Fruit fly (Drosophila melanogaster) whole organism, prepupa: Measurements from ENCODE around the gene CG43255.
A peak's percentile ranks its signal among the peaks of the same experiment; 100 is the strongest.

ENCODE experiments used
- CG10669 ChIP-seq: fragments of 200-800 bp; sonication (Bioruptor generic); optimal IDR thresholded peaks from 3 replicates; lab custom pipeline; 2018; ENCODE audit warnings: missing biosample characterization, mild to moderate bottlenecking, missing genetic modification characterization, moderate library complexity
- CG11294 ChIP-seq: fragments of 200-800 bp; sonication (Bioruptor generic); IDR thresholded peaks from 2 replicates; pipeline ENCODE4 v1.3.6; 2022; ENCODE audit warnings: missing biosample characterization, missing genetic modification characterization
- CG11762 ChIP-seq: fragments of 200-800 bp; sonication (Bioruptor generic); optimal IDR thresholded peaks from 3 replicates; lab custom pipeline; 2016; ENCODE audit warnings: missing biosample characterization, missing genetic modification characterization; ENCODE audit not compliant: insufficient read depth
- CG11902 ChIP-seq: fragments of 200-800 bp; sonication (Bioruptor generic); optimal IDR thresholded peaks from 3 replicates; lab custom pipeline; 2016; ENCODE audit warnings: missing biosample characterization, missing genetic modification characterization
- CG3032 ChIP-seq: fragments of 200-800 bp; optimal IDR thresholded peaks from 2 replicates; lab custom pipeline; 2019; ENCODE audit warnings: missing biosample characterization, mild to moderate bottlenecking, missing genetic modification characterization, moderate library complexity
- CG31627 ChIP-seq: fragments of 200-800 bp; sonication (Bioruptor generic); optimal IDR thresholded peaks from 3 replicates; lab custom pipeline; 2016; ENCODE audit warnings: missing biosample characterization, missing genetic modification characterization
- CG32006 ChIP-seq: fragments of 200-800 bp; sonication (Bioruptor generic); optimal IDR thresholded peaks from 3 replicates; lab custom pipeline; 2017; ENCODE audit warnings: missing biosample characterization, mild to moderate bottlenecking, missing genetic modification characterization
- CG34406 ChIP-seq: fragments of 200-800 bp; sonication (Bioruptor generic); optimal IDR thresholded peaks from 3 replicates; lab custom pipeline; 2016; ENCODE audit warnings: missing biosample characterization, missing genetic modification characterization
- CG3919 ChIP-seq: fragments of 200-800 bp; sonication (Bioruptor generic); optimal IDR thresholded peaks from 3 replicates; lab custom pipeline; 2016; ENCODE audit warnings: missing biosample characterization, missing genetic modification characterization
- CG6163 ChIP-seq: fragments of 200-800 bp; sonication (Bioruptor generic); IDR thresholded peaks from 3 replicates; pipeline ENCODE4 v1.3.6; 2022; ENCODE audit warnings: missing biosample characterization, missing genetic modification characterization
- CG6276 ChIP-seq: fragments of 200-800 bp; sonication (Bioruptor generic); optimal IDR thresholded peaks from 2 replicates; lab custom pipeline; 2017; ENCODE audit warnings: missing biosample characterization, mild to moderate bottlenecking, missing genetic modification characterization
- CG6808 ChIP-seq: fragments of 200-800 bp; sonication (Bioruptor generic); optimal IDR thresholded peaks from 3 replicates; lab custom pipeline; 2017; ENCODE audit warnings: missing biosample characterization, missing genetic modification characterization, mild to moderate bottlenecking, moderate library complexity, missing genetic modification reagents
- CG6854 ChIP-seq: fragments of 200-800 bp; sonication (Bioruptor generic); optimal IDR thresholded peaks from 2 replicates; lab custom pipeline; 2017; ENCODE audit warnings: missing biosample characterization, mild to moderate bottlenecking, missing genetic modification characterization
- CG7368 ChIP-seq: fragments of 200-800 bp; sonication (Bioruptor generic); optimal IDR thresholded peaks from 3 replicates; lab custom pipeline; 2016; ENCODE audit warnings: missing biosample characterization, missing genetic modification characterization
- CG8119 ChIP-seq: fragments of 200-800 bp; sonication (Bioruptor generic); IDR thresholded peaks from 3 replicates; pipeline ENCODE4 v1.3.6; 2022; ENCODE audit warnings: missing biosample characterization, missing genetic modification characterization
- CG8632 ChIP-seq: fragments of 200-800 bp; sonication (Bioruptor generic); optimal IDR thresholded peaks from 3 replicates; lab custom pipeline; 2016; ENCODE audit warnings: missing biosample characterization, missing genetic modification characterization
- CG9139 ChIP-seq: fragments of 200-800 bp; sonication (Bioruptor generic); optimal IDR thresholded peaks from 3 replicates; lab custom pipeline; 2017; ENCODE audit warnings: missing biosample characterization, mild to moderate bottlenecking, missing genetic modification characterization
- Eip75B ChIP-seq: fragments of 200-800 bp; sonication (Bioruptor generic); optimal IDR thresholded peaks from 3 replicates; lab custom pipeline; 2016; ENCODE audit warnings: missing biosample characterization, missing genetic modification characterization
- Eip78C ChIP-seq: fragments of 200-800 bp; sonication (Bioruptor generic); peaks from one replicate; lab custom pipeline; 2016; ENCODE audit warnings: missing biosample characterization, missing genetic modification characterization
- Eip93F ChIP-seq: fragments of 200-800 bp; sonication (Bioruptor generic); optimal IDR thresholded peaks from 2 replicates; lab custom pipeline; 2016; ENCODE audit warnings: missing biosample characterization, mild to moderate bottlenecking, missing genetic modification characterization
- Ets21C ChIP-seq: fragments of 200-800 bp; sonication (Bioruptor generic); optimal IDR thresholded peaks from 3 replicates; lab custom pipeline; 2016; ENCODE audit warnings: missing biosample characterization, missing genetic modification characterization
- Hr38 ChIP-seq: sonication (Bioruptor generic); optimal IDR thresholded peaks from 2 replicates; lab custom pipeline; 2016; ENCODE audit warnings: missing biosample characterization, missing genetic modification characterization
- Hr39 ChIP-seq: fragments of 200-800 bp; sonication (Bioruptor generic); optimal IDR thresholded peaks from 2 replicates; lab custom pipeline; 2016; ENCODE audit warnings: missing biosample characterization, missing genetic modification characterization
- Hr4 ChIP-seq: fragments of 200-800 bp; sonication (Bioruptor generic); optimal IDR thresholded peaks from 3 replicates; lab custom pipeline; 2016; ENCODE audit warnings: missing biosample characterization, missing genetic modification characterization
- Lpt ChIP-seq: fragments of 200-800 bp; sonication (Bioruptor generic); optimal IDR thresholded peaks from 3 replicates; lab custom pipeline; 2016; ENCODE audit warnings: missing biosample characterization, missing genetic modification characterization
- Met ChIP-seq: fragments of 200-800 bp; sonication (Bioruptor generic); optimal IDR thresholded peaks from 3 replicates; lab custom pipeline; 2016; ENCODE audit warnings: missing biosample characterization, missing genetic modification characterization
- OdsH ChIP-seq: fragments of 200-800 bp; sonication (Bioruptor generic); optimal IDR thresholded peaks from 3 replicates; lab custom pipeline; 2016; ENCODE audit warnings: missing biosample characterization, missing genetic modification characterization
- Sox102F ChIP-seq: fragments of 200-800 bp; sonication (Bioruptor generic); optimal IDR thresholded peaks from 2 replicates; lab custom pipeline; 2016; ENCODE audit warnings: missing biosample characterization, mild to moderate bottlenecking, missing genetic modification characterization
- Sox14 ChIP-seq: fragments of 200-800 bp; sonication (Bioruptor generic); optimal IDR thresholded peaks from 3 replicates; lab custom pipeline; 2016; ENCODE audit warnings: missing biosample characterization, missing genetic modification characterization
- Sox15 ChIP-seq: fragments of 200-800 bp; sonication (Bioruptor generic); optimal IDR thresholded peaks from 3 replicates; lab custom pipeline; 2016; ENCODE audit warnings: missing biosample characterization, missing genetic modification characterization
- achi ChIP-seq: fragments of 200-800 bp; sonication (Bioruptor generic); optimal IDR thresholded peaks from 3 replicates; lab custom pipeline; 2016; ENCODE audit warnings: missing biosample characterization, missing genetic modification characterization
- acj6 ChIP-seq: fragments of 200-800 bp; sonication (Bioruptor generic); optimal IDR thresholded peaks from 3 replicates; lab custom pipeline; 2016; ENCODE audit warnings: missing biosample characterization, missing genetic modification characterization
- cyc ChIP-seq: fragments of 200-800 bp; sonication (Bioruptor generic); optimal IDR thresholded peaks from 3 replicates; lab custom pipeline; 2016; ENCODE audit warnings: missing biosample characterization, missing genetic modification characterization
- dac ChIP-seq: fragments of 200-800 bp; sonication (Bioruptor generic); optimal IDR thresholded peaks from 2 replicates; lab custom pipeline; 2017; ENCODE audit warnings: missing biosample characterization, mild to moderate bottlenecking, missing genetic modification characterization
- dsx ChIP-seq: fragments of 200-800 bp; optimal IDR thresholded peaks from 3 replicates; lab custom pipeline; 2019; ENCODE audit warnings: missing biosample characterization, mild to moderate bottlenecking, missing genetic modification characterization, moderate library complexity; ENCODE audit not compliant: poor library complexity, severe bottlenecking
- eg ChIP-seq: fragments of 200-800 bp; sonication (Bioruptor generic); IDR thresholded peaks from 3 replicates; pipeline ENCODE4 v1.3.6; 2022; ENCODE audit warnings: missing biosample characterization, missing genetic modification characterization
- esn ChIP-seq: fragments of 200-800 bp; sonication (Bioruptor generic); optimal IDR thresholded peaks from 2 replicates; lab custom pipeline; 2016; ENCODE audit warnings: missing biosample characterization, mild to moderate bottlenecking, missing genetic modification characterization, moderate library complexity
- fd59A ChIP-seq: fragments of 200-800 bp; sonication (Bioruptor generic); optimal IDR thresholded peaks from 2 replicates; lab custom pipeline; 2017; ENCODE audit warnings: missing biosample characterization, mild to moderate bottlenecking, missing genetic modification characterization, missing genetic modification reagents
- fkh ChIP-seq: fragments of 200-800 bp; sonication (Bioruptor generic); optimal IDR thresholded peaks from 3 replicates; lab custom pipeline; 2017; ENCODE audit warnings: missing biosample characterization, mild to moderate bottlenecking, missing genetic modification characterization, moderate library complexity
- lz ChIP-seq: fragments of 200-800 bp; sonication (Bioruptor generic); optimal IDR thresholded peaks from 3 replicates; lab custom pipeline; 2016; ENCODE audit warnings: missing biosample characterization, missing genetic modification characterization
- net ChIP-seq: fragments of 200-800 bp; sonication (Bioruptor generic); optimal IDR thresholded peaks from 3 replicates; lab custom pipeline; 2016; ENCODE audit warnings: missing biosample characterization, missing genetic modification characterization
- pdm3 ChIP-seq: fragments of 200-800 bp; sonication (Bioruptor generic); optimal IDR thresholded peaks from 3 replicates; lab custom pipeline; 2016; ENCODE audit warnings: missing biosample characterization, missing genetic modification characterization
- salr ChIP-seq, 2 experiments: fragments of 200-800 bp; sonication (Bioruptor generic); optimal IDR thresholded peaks; 3 replicates each; lab custom pipeline; 2016 to 2018; ENCODE audit warnings: missing biosample characterization in 2 of 2, missing genetic modification characterization in 2 of 2, mild to moderate bottlenecking in 1 of 2
- spab ChIP-seq: fragments of 200-800 bp; sonication (Bioruptor generic); optimal IDR thresholded peaks from 2 replicates; lab custom pipeline; 2017; ENCODE audit warnings: missing biosample characterization, mild to moderate bottlenecking, missing genetic modification characterization, missing genetic modification reagents
- ss ChIP-seq, 2 experiments: fragments of 200-800 bp; sonication (Bioruptor generic); optimal IDR thresholded peaks; 2 replicates in 1 of 2; 3 replicates in 1 of 2; lab custom pipeline; 2017 to 2018; ENCODE audit warnings: mild to moderate bottlenecking in 2 of 2, missing biosample characterization in 2 of 2, missing genetic modification characterization in 2 of 2, moderate library complexity in 1 of 2
- svp ChIP-seq: fragments of 200-800 bp; sonication (Bioruptor generic); peaks from one replicate; lab custom pipeline; 2016; ENCODE audit warnings: missing biosample characterization, missing genetic modification characterization
- topi ChIP-seq: fragments of 200-800 bp; sonication (Bioruptor generic); optimal IDR thresholded peaks from 3 replicates; lab custom pipeline; 2016; ENCODE audit warnings: missing biosample characterization, missing genetic modification characterization
- vri ChIP-seq: fragments of 200-800 bp; sonication (Bioruptor generic); optimal IDR thresholded peaks from 3 replicates; lab custom pipeline; 2016; ENCODE audit warnings: missing biosample characterization, mild to moderate bottlenecking, missing genetic modification characterization

CG43255 gene

DNA sequence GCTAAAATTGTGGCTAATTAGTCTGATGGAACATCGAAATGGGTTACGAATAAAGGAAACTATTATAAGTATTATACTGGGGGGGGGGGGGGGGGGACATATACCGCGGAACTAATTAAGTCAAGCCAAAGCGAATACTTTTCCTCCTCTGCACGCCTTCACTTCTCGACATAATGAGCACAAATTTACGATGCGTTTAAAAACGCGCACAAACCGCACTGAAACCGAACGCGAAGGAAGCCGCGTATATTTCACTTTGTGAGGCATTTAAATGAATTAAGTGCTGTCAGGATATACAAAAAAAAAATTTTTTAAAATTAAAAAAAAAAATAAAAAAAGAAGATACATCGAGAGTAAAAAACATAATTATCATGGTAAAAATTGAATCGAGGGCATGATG lies 34.5 kb downstream of the CG43255 start:
- TF ChIP-seq salr (GFP tag; optimal IDR thresholded peaks at IDR 0.05; lab: Kevin White, UChicago): no peak
- no peak for TF ChIP-seq CG3919 (GFP tag; lab: Kevin White, UChicago)
- TF ChIP-seq CG6808 (GFP tag; lab: Kevin White, UChicago): no peak
- TF ChIP-seq net (GFP tag; lab: Kevin White, UChicago): no peak
- TF ChIP-seq esn: no peak
- TF ChIP-seq Eip93F (GFP tag; lab: Kevin White, UChicago): no peak
- no peak for TF ChIP-seq CG34406 (GFP tag; lab: Kevin White, UChicago)
- no peak for TF ChIP-seq Hr38 (GFP tag; lab: Kevin White, UChicago)
- TF ChIP-seq Sox102F (GFP tag; lab: Kevin White, UChicago): no peak
- TF ChIP-seq lz (GFP tag; lab: Kevin White, UChicago): no peak
- TF ChIP-seq cyc: no peak
- TF ChIP-seq CG7368 (GFP tag; lab: Kevin White, UChicago): no peak
- TF ChIP-seq Met: no peak
- no peak for TF ChIP-seq CG8119 (GFP tag; lab: Robert Waterston, UW)
- TF ChIP-seq, all 60 proteins: peak for 0

DNA sequence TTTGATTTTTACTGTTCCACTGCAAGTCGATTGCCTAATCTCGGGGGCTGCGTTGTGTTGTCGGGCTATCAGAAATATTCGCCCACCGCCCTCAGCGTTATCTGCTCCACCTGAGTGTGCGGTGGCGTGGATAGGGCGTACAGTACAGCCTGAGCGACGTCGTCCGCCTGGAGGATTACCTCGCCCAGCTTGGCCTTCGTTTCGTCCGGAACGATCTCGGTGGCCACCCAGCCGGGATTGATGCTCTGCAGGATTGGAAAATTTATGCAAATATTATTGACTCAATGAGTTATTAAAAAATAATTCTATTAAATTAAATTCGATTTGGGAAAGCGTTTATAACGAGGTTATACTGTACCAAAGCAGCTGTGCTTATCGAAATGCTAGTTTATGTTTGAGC lies 49.4 kb downstream of the CG43255 start:
- TF ChIP-seq svp (GFP tag; lab: Kevin White, UChicago) (peak; percentile 78), esn (peak; percentile 39), CG7368 (GFP tag; lab: Kevin White, UChicago) (no peak), Sox102F (GFP tag; lab: Kevin White, UChicago) (peak; percentile 13), Met (peak; percentile 40), eg (GFP tag; lab: Robert Waterston, UW) (no peak), CG8119 (GFP tag; lab: Robert Waterston, UW) (no peak), CG32006 (no peak), CG10669 (GFP tag; lab: Kevin White, UChicago) (no peak), CG8632 (GFP tag; lab: Kevin White, UChicago) (no peak), spab (GFP tag; lab: Kevin White, UChicago) (no peak), dsx (GFP tag; lab: Kevin White, UChicago) (no peak), CG11762 (no peak), fkh (GFP tag; lab: Kevin White, UChicago) (no peak), CG6163 (GFP tag; lab: Robert Waterston, UW) (peak; percentile 22; the same call in 1 of the 3 replicates), ss (GFP tag; optimal IDR thresholded peaks at IDR 0.05; lab: Kevin White, UChicago) (no peak), CG31627 (GFP tag; lab: Kevin White, UChicago) (peak; percentile 36), CG34406 (GFP tag; lab: Kevin White, UChicago) (peak; percentile 7), Hr39 (GFP tag; lab: Kevin White, UChicago) (peak; percentile 36), CG6276 (GFP tag; lab: Kevin White, UChicago) (no peak), Eip78C (GFP tag; lab: Kevin White, UChicago) (peak; percentile 41), Sox14 (GFP tag; lab: Kevin White, UChicago) (no peak), CG9139 (no peak), achi (GFP tag; lab: Kevin White, UChicago) (no peak), cyc (peak; percentile 0), CG3919 (GFP tag; lab: Kevin White, UChicago) (no peak), CG6808 (GFP tag; lab: Kevin White, UChicago) (no peak), pdm3 (GFP tag; lab: Kevin White, UChicago) (peak; percentile 5), CG3032 (tag; lab: Kevin White, UChicago) (no peak), topi (GFP tag; lab: Kevin White, UChicago) (no peak), Eip75B (GFP tag; lab: Kevin White, UChicago) (no peak), net (GFP tag; lab: Kevin White, UChicago) (no peak), Eip93F (GFP tag; lab: Kevin White, UChicago) (no peak), acj6 (peak; percentile 31), Ets21C (no peak), CG11902 (GFP tag; lab: Kevin White, UChicago) (no peak), lz (GFP tag; lab: Kevin White, UChicago) (peak; percentile 30), dac (no peak), Lpt (GFP tag; lab: Kevin White, UChicago) (no peak), Sox15 (peak; percentile 10), fd59A (GFP tag; lab: Kevin White, UChicago) (no peak), CG6854 (GFP tag; lab: Kevin White, UChicago) (no peak), OdsH (peak; percentile 4), Hr4 (GFP tag; lab: Kevin White, UChicago) (no peak), CG11294 (GFP tag; lab: Robert Waterston, UW) (no peak), vri (peak; percentile 74)
